Fruit fly (Drosophila melanogaster) whole organism, embryonic: ENCODE measurements around the gene Kah.

Experiments
- Bgb ChIP-seq: fragments of 200-800 bp; sonication (Bioruptor generic); IDR thresholded peaks from 2 replicates; pipeline ENCODE4 v1.3.6; 2022; ENCODE audit warnings: missing biosample characterization, missing genetic modification characterization; ENCODE audit not compliant: partially characterized antibody
- CG10654 ChIP-seq: fragments of 200-800 bp; sonication (Bioruptor generic); optimal IDR thresholded peaks from 2 replicates; lab custom pipeline; 2016; ENCODE audit warnings: missing biosample characterization, missing genetic modification characterization
- CG11398 ChIP-seq: fragments of 200-800 bp; sonication (Bioruptor generic); optimal IDR thresholded peaks from 2 replicates; lab custom pipeline; 2016; ENCODE audit warnings: missing biosample characterization, missing genetic modification characterization
- CG15479 ChIP-seq: fragments of 200-800 bp; sonication (Bioruptor generic); optimal IDR thresholded peaks from 3 replicates; lab custom pipeline; 2019; ENCODE audit warnings: missing biosample characterization, mild to moderate bottlenecking, missing genetic modification characterization, moderate library complexity
- CG1647 ChIP-seq: fragments of 200-800 bp; sonication (Bioruptor generic); optimal IDR thresholded peaks from 3 replicates; lab custom pipeline; 2016; ENCODE audit warnings: missing biosample characterization, missing genetic modification characterization
- CG16815 ChIP-seq: fragments of 200-800 bp; sonication (Bioruptor generic); optimal IDR thresholded peaks from 3 replicates; lab custom pipeline; 2017; ENCODE audit warnings: missing biosample characterization, mild to moderate bottlenecking, missing genetic modification characterization
- CG18619 ChIP-seq: fragments of 200-800 bp; sonication (Bioruptor generic); optimal IDR thresholded peaks from 3 replicates; lab custom pipeline; 2017; ENCODE audit warnings: missing biosample characterization, mild to moderate bottlenecking, missing genetic modification characterization
- CG2889 ChIP-seq: fragments of 200-800 bp; sonication (Bioruptor generic); IDR thresholded peaks from 3 replicates; pipeline ENCODE4 v1.3.6; 2022; ENCODE audit warnings: missing biosample characterization, missing genetic modification characterization
- CG30431 ChIP-seq: fragments of 200-800 bp; sonication (Bioruptor generic); optimal IDR thresholded peaks from 2 replicates; lab custom pipeline; 2017; ENCODE audit warnings: missing biosample characterization, missing genetic modification characterization
- CG4424 ChIP-seq: fragments of 200-800 bp; sonication (Bioruptor generic); optimal IDR thresholded peaks from 3 replicates; lab custom pipeline; 2016; ENCODE audit warnings: missing biosample characterization, missing genetic modification characterization
- CG4854 ChIP-seq: fragments of 200-800 bp; sonication (Bioruptor generic); optimal IDR thresholded peaks from 2 replicates; lab custom pipeline; 2016; ENCODE audit warnings: missing biosample characterization, missing genetic modification characterization, inconsistent platforms
- CG5245 ChIP-seq: fragments of 200-800 bp; sonication (Bioruptor generic); optimal IDR thresholded peaks from 3 replicates; lab custom pipeline; 2016; ENCODE audit warnings: missing biosample characterization, missing genetic modification characterization
- CG5953 ChIP-seq: fragments of 200-800 bp; sonication (Bioruptor generic); IDR thresholded peaks from 2 replicates; pipeline ENCODE4 v1.3.6; 2022; ENCODE audit warnings: missing biosample characterization, missing genetic modification characterization
- CG7357 ChIP-seq: fragments of 200-800 bp; sonication (Bioruptor generic); IDR thresholded peaks from 3 replicates; pipeline ENCODE4 v1.3.6; 2022; ENCODE audit warnings: missing biosample characterization, missing genetic modification characterization
- CG7963 ChIP-seq: fragments of 200-800 bp; sonication (Bioruptor generic); IDR thresholded peaks from 3 replicates; pipeline ENCODE4 v1.3.6; 2022; ENCODE audit warnings: missing biosample characterization, missing genetic modification characterization; ENCODE audit not compliant: partially characterized antibody
- CG8359 ChIP-seq: fragments of 200-800 bp; sonication (Bioruptor generic); optimal IDR thresholded peaks from 2 replicates; lab custom pipeline; 2017; ENCODE audit warnings: missing biosample characterization, mild to moderate bottlenecking, missing genetic modification characterization, borderline replicate concordance
- CG9727 ChIP-seq: fragments of 200-800 bp; sonication (Bioruptor generic); optimal IDR thresholded peaks from 3 replicates; lab custom pipeline; 2017; ENCODE audit warnings: missing biosample characterization, mild to moderate bottlenecking, missing genetic modification characterization
- Dip3 ChIP-seq: fragments of 200-800 bp; sonication (Bioruptor generic); optimal IDR thresholded peaks from 3 replicates; lab custom pipeline; 2016; ENCODE audit warnings: missing biosample characterization, missing genetic modification characterization
- Dref ChIP-seq: fragments of 200-800 bp; sonication (Bioruptor generic); IDR thresholded peaks from 2 replicates; pipeline ENCODE4 v1.3.6; 2022; ENCODE audit warnings: missing biosample characterization, missing genetic modification characterization
- Fer2 ChIP-seq: fragments of 200-800 bp; sonication (Bioruptor generic); optimal IDR thresholded peaks from 2 replicates; lab custom pipeline; 2018; ENCODE audit warnings: missing biosample characterization, mild to moderate bottlenecking, missing genetic modification characterization, moderate library complexity
- Kr ChIP-seq: fragments of 200-800 bp; sonication (Bioruptor generic); optimal IDR thresholded peaks from 2 replicates; lab custom pipeline; 2017; ENCODE audit warnings: missing biosample characterization, mild to moderate bottlenecking, missing genetic modification characterization
- Lpt ChIP-seq: fragments of >200 bp; optimal IDR thresholded peaks from 2 replicates; lab custom pipeline; 2018; ENCODE audit warnings: missing biosample characterization, missing genetic modification characterization
- Mad ChIP-seq: fragments of 200-800 bp; sonication (Bioruptor generic); optimal IDR thresholded peaks from 2 replicates; lab custom pipeline; 2016; ENCODE audit warnings: missing biosample characterization, missing genetic modification characterization
- Ptx1 ChIP-seq: fragments of 200-800 bp; sonication (Bioruptor generic); IDR thresholded peaks from 2 replicates; pipeline ENCODE4 v1.3.6; 2022; ENCODE audit warnings: missing biosample characterization, missing genetic modification characterization
- al ChIP-seq: fragments of 200-800 bp; sonication (Bioruptor generic); IDR thresholded peaks from 2 replicates; pipeline ENCODE4 v1.3.6; 2022; ENCODE audit warnings: missing biosample characterization, missing genetic modification characterization
- cg ChIP-seq: fragments of 200-800 bp; sonication (Bioruptor generic); optimal IDR thresholded peaks from 3 replicates; lab custom pipeline; 2019; ENCODE audit warnings: missing biosample characterization, mild to moderate bottlenecking, missing genetic modification characterization, moderate library complexity
- cwo ChIP-seq: fragments of 200-800 bp; sonication (Bioruptor generic); optimal IDR thresholded peaks from 3 replicates; lab custom pipeline; 2017; ENCODE audit warnings: missing biosample characterization, missing genetic modification characterization, mild to moderate bottlenecking, moderate library complexity, missing genetic modification reagents
- fd96Cb ChIP-seq: fragments of 200-800 bp; sonication (Bioruptor generic); optimal IDR thresholded peaks from 2 replicates; lab custom pipeline; 2018; ENCODE audit warnings: missing biosample characterization, mild to moderate bottlenecking, missing genetic modification characterization, moderate library complexity
- ftz-f1 ChIP-seq: fragments of 200-800 bp; sonication (Bioruptor generic); optimal IDR thresholded peaks from 2 replicates; lab custom pipeline; 2016; ENCODE audit warnings: missing biosample characterization, missing genetic modification characterization
- her ChIP-seq: fragments of 200-800 bp; sonication (Bioruptor generic); optimal IDR thresholded peaks from 2 replicates; lab custom pipeline; 2016; ENCODE audit warnings: missing biosample characterization, missing genetic modification characterization
- ind ChIP-seq: fragments of 200-800 bp; sonication (Bioruptor generic); optimal IDR thresholded peaks from 3 replicates; lab custom pipeline; 2016; ENCODE audit warnings: missing biosample characterization, missing genetic modification characterization
- maf-S ChIP-seq: fragments of 200-800 bp; sonication (Bioruptor generic); optimal IDR thresholded peaks from 2 replicates; lab custom pipeline; 2016; ENCODE audit warnings: missing biosample characterization, missing genetic modification characterization
- mam ChIP-seq: fragments of 200-800 bp; sonication (Bioruptor generic); optimal IDR thresholded peaks from 3 replicates; lab custom pipeline; 2016; ENCODE audit warnings: missing biosample characterization, missing genetic modification characterization
- nerfin-1 ChIP-seq: fragments of 200-800 bp; sonication (Bioruptor generic); optimal IDR thresholded peaks from 3 replicates; lab custom pipeline; 2019; ENCODE audit warnings: missing biosample characterization, mild to moderate bottlenecking, missing genetic modification characterization, moderate library complexity
- nom ChIP-seq: fragments of 200-800 bp; sonication (Bioruptor generic); optimal IDR thresholded peaks from 2 replicates; lab custom pipeline; 2017; ENCODE audit warnings: missing biosample characterization, missing genetic modification characterization, mild to moderate bottlenecking, moderate library complexity, missing genetic modification reagents
- p53 ChIP-seq: fragments of 200-800 bp; sonication (Bioruptor generic); optimal IDR thresholded peaks from 2 replicates; lab custom pipeline; 2016; ENCODE audit warnings: missing biosample characterization, missing genetic modification characterization
- pzg ChIP-seq: fragments of 200-800 bp; sonication (Bioruptor generic); optimal IDR thresholded peaks from 3 replicates; lab custom pipeline; 2018; ENCODE audit warnings: missing biosample characterization, mild to moderate bottlenecking, missing genetic modification characterization, moderate library complexity
- run ChIP-seq: fragments of 200-800 bp; sonication (Bioruptor generic); optimal IDR thresholded peaks from 3 replicates; lab custom pipeline; 2018; ENCODE audit warnings: missing biosample characterization, mild to moderate bottlenecking, missing genetic modification characterization
- sens-2 ChIP-seq: fragments of 200-800 bp; sonication (Bioruptor generic); IDR thresholded peaks from 2 replicates; pipeline ENCODE4 v1.3.6; 2022; ENCODE audit warnings: missing biosample characterization, missing genetic modification characterization
- sna ChIP-seq: fragments of 200-800 bp; sonication (Bioruptor generic); IDR thresholded peaks from 2 replicates; pipeline ENCODE4 v1.3.6; 2022; ENCODE audit warnings: missing biosample characterization, missing genetic modification characterization; ENCODE audit not compliant: partially characterized antibody
- ssp ChIP-seq: fragments of 200-800 bp; sonication (Bioruptor generic); IDR thresholded peaks from 2 replicates; pipeline ENCODE4 v1.3.6; 2022; ENCODE audit warnings: missing biosample characterization, missing genetic modification characterization
- sug ChIP-seq: fragments of 200-800 bp; optimal IDR thresholded peaks from 2 replicates; lab custom pipeline; 2019; ENCODE audit warnings: missing biosample characterization, mild to moderate bottlenecking, missing genetic modification characterization, moderate library complexity
- tna ChIP-seq: fragments of 200-800 bp; sonication (Bioruptor generic); IDR thresholded peaks from 2 replicates; pipeline ENCODE4 v1.3.6; 2022; ENCODE audit warnings: missing biosample characterization, missing genetic modification characterization; ENCODE audit not compliant: partially characterized antibody
- vnd ChIP-seq: fragments of 200-800 bp; sonication (Bioruptor generic); IDR thresholded peaks from 3 replicates; pipeline ENCODE4 v1.3.6; 2022; ENCODE audit warnings: missing biosample characterization, missing genetic modification characterization; ENCODE audit not compliant: partially characterized antibody

Kah gene

dm6 chr3L:552950-553349, 36.1 kb downstream of the Kah start (continued):
- TF ChIP-seq ind (GFP tag; lab: Kevin White, UChicago) (peak; percentile 81), CG15479 (GFP tag; lab: Kevin White, UChicago) (no peak), run (tag; lab: Kevin White, UChicago) (peak; percentile 21), nom (peak; percentile 93), CG18619 (GFP tag; lab: Kevin White, UChicago) (peak; percentile 53), Dip3 (GFP tag; lab: Kevin White, UChicago) (peak; percentile 71), CG30431 (GFP tag; lab: Kevin White, UChicago) (peak; percentile 40), ssp (GFP tag; lab: Robert Waterston, UW) (peak; percentile 14; the same call in 1 of the 2 replicates), CG16815 (GFP tag; lab: Kevin White, UChicago) (peak; percentile 16), cwo (peak; percentile 75), fd96Cb (tag; lab: Kevin White, UChicago) (peak; percentile 65), CG4424 (GFP tag; lab: Kevin White, UChicago) (peak; percentile 70), p53 (GFP tag; lab: Kevin White, UChicago) (peak; percentile 32), al (GFP tag; lab: Robert Waterston, UW) (peak; percentile 57), CG1647 (GFP tag; lab: Kevin White, UChicago) (peak; percentile 45), CG5245 (GFP tag; lab: Kevin White, UChicago) (peak; percentile 65), Bgb (GFP tag; lab: Robert Waterston, UW) (no peak), her (GFP tag; lab: Kevin White, UChicago) (peak; percentile 80), Fer2 (tag; lab: Kevin White, UChicago) (no peak), ftz-f1 (GFP tag; lab: Kevin White, UChicago) (peak; percentile 8), Kr (GFP tag; lab: Kevin White, UChicago) (no peak), CG7357 (GFP tag; lab: Robert Waterston, UW) (peak; percentile 63; the same call in 2 of the 3 replicates), Ptx1 (peak; percentile 82), CG2889 (GFP tag; lab: Robert Waterston, UW) (peak; percentile 56; the same call in 1 of the 3 replicates), CG11398 (GFP tag; lab: Kevin White, UChicago) (peak; percentile 74), cg (GFP tag; lab: Kevin White, UChicago) (peak; percentile 31), vnd (GFP tag; lab: Robert Waterston, UW) (no peak), CG8359 (GFP tag; lab: Kevin White, UChicago) (no peak), CG9727 (GFP tag; lab: Kevin White, UChicago) (peak; percentile 58), nerfin-1 (tag; lab: Kevin White, UChicago) (peak; percentile 37), Mad (GFP tag; lab: Kevin White, UChicago) (peak; percentile 57), sug (tag; lab: Kevin White, UChicago) (peak; percentile 19), sna (GFP tag; lab: Robert Waterston, UW) (no peak), CG4854 (GFP tag; lab: Kevin White, UChicago) (peak; percentile 43), maf-S (GFP tag; lab: Kevin White, UChicago) (peak; percentile 67), CG10654 (GFP tag; lab: Kevin White, UChicago) (peak; percentile 51), sens-2 (GFP tag; lab: Robert Waterston, UW) (peak; percentile 63), pzg (GFP tag; lab: Kevin White, UChicago) (no peak), Dref (GFP tag; lab: Robert Waterston, UW) (no peak), mam (peak; percentile 72), CG5953 (GFP tag; lab: Robert Waterston, UW) (no peak), Lpt (GFP tag; lab: Kevin White, UChicago) (no peak), tna (GFP tag; lab: Robert Waterston, UW) (no peak), CG7963 (GFP tag; lab: Robert Waterston, UW) (no peak)
